Worm (Caenorhabditis elegans) whole organism, L1 larva: ENCODE results near the gene K10D2.5.

Experiments used
- C04F5.9 ChIP-seq: sonication (generic microtip); optimal IDR thresholded peaks from 2 replicates; lab custom pipeline; 2016; ENCODE audit warnings: missing genetic modification characterization, missing compliant biosample characterization
- C16A3.4 ChIP-seq: fragments of 150-350 bp; optimal IDR thresholded peaks from 2 replicates; lab custom pipeline; 2014; ENCODE audit warnings: missing biosample characterization, missing genetic modification characterization
- F16B12.6 ChIP-seq: fragments of 150-350 bp; optimal IDR thresholded peaks from 2 replicates; lab custom pipeline; 2014; ENCODE audit warnings: missing biosample characterization, missing genetic modification characterization
- alr-1 ChIP-seq: fragments of 200-800 bp; sonication (Bioruptor generic); optimal IDR thresholded peaks from 2 replicates; lab custom pipeline; 2018; ENCODE audit warnings: borderline replicate concordance, mild to moderate bottlenecking, missing genetic modification characterization, missing compliant biosample characterization
- blmp-1 ChIP-seq: fragments of 150-350 bp; optimal IDR thresholded peaks from 2 replicates; lab custom pipeline; 2014; ENCODE audit warnings: missing biosample characterization, missing genetic modification characterization
- ceh-63 ChIP-seq: fragments of 200-800 bp; sonication (Bioruptor generic); optimal IDR thresholded peaks from 2 replicates; lab custom pipeline; 2018; ENCODE audit warnings: mild to moderate bottlenecking, missing genetic modification characterization, missing compliant biosample characterization
- ceh-82 ChIP-seq, 3 experiments: fragments of 150-350 bp in 1 of 3; sonication (generic microtip) in 2 of 3; optimal IDR thresholded peaks; 2 replicates each; lab custom pipeline; 2014 to 2017; ENCODE audit warnings: missing biosample characterization in 3 of 3, missing genetic modification characterization in 3 of 3
- ceh-88 ChIP-seq: fragments of 200-800 bp; sonication (Bioruptor generic); IDR thresholded peaks from 2 replicates; pipeline ENCODE4 v1.3.6; 2022; ENCODE audit warnings: missing genetic modification characterization, missing compliant biosample characterization
- ceh-90 ChIP-seq: sonication (generic microtip); optimal IDR thresholded peaks from 2 replicates; lab custom pipeline; 2016; ENCODE audit warnings: missing genetic modification characterization, missing compliant biosample characterization
- ces-1 ChIP-seq: fragments of 150-350 bp; optimal IDR thresholded peaks from 2 replicates; lab custom pipeline; 2014; ENCODE audit warnings: missing biosample characterization, missing genetic modification reagents, missing genetic modification characterization
- dsc-1 ChIP-seq: sonication (generic microtip); optimal IDR thresholded peaks from 2 replicates; lab custom pipeline; 2016; ENCODE audit warnings: mild to moderate bottlenecking, missing genetic modification characterization, missing compliant biosample characterization
- efl-1 ChIP-seq, 4 experiments: fragments of 150-350 bp; optimal IDR thresholded peaks in 3 of 4; peaks in 1 of 4; 1 replicate in 1 of 4; 2 replicates in 3 of 4; lab custom pipeline; 2014; ENCODE audit warnings: missing biosample characterization in 2 of 4, missing genetic modification characterization in 2 of 4, missing genetic modification reagents in 2 of 4
- efl-3 ChIP-seq: fragments of 200-800 bp; sonication (Bioruptor generic); optimal IDR thresholded peaks from 2 replicates; lab custom pipeline; 2018; ENCODE audit warnings: mild to moderate bottlenecking, missing genetic modification characterization, missing compliant biosample characterization
- elt-2 ChIP-seq: sonication (generic microtip); optimal IDR thresholded peaks from 2 replicates; lab custom pipeline; 2016; ENCODE audit warnings: missing genetic modification characterization, mild to moderate bottlenecking, inconsistent platforms, missing compliant biosample characterization, missing genetic modification reagents
- fkh-10 ChIP-seq: sonication (generic microtip); optimal IDR thresholded peaks from 2 replicates; lab custom pipeline; 2017; ENCODE audit warnings: missing biosample characterization, missing genetic modification reagents, missing genetic modification characterization
- fkh-8 ChIP-seq: sonication (generic microtip); optimal IDR thresholded peaks from 2 replicates; lab custom pipeline; 2016; ENCODE audit warnings: mild to moderate bottlenecking, missing genetic modification characterization, missing compliant biosample characterization
- grh-1 ChIP-seq: fragments of 200-800 bp; sonication (Bioruptor generic); IDR thresholded peaks from 2 replicates; pipeline ENCODE4 v1.3.6; 2022; ENCODE audit warnings: missing genetic modification reagents, missing genetic modification characterization, missing compliant biosample characterization
- hlh-4 ChIP-seq: sonication (generic microtip); optimal IDR thresholded peaks from 2 replicates; lab custom pipeline; 2016; ENCODE audit warnings: mild to moderate bottlenecking, missing genetic modification characterization, missing compliant biosample characterization
- isw-1 ChIP-seq: fragments of 200-800 bp; sonication (Bioruptor generic); IDR thresholded peaks from 2 replicates; pipeline ENCODE4 v1.3.6; 2022; ENCODE audit warnings: missing genetic modification characterization, missing compliant biosample characterization
- lin-13 ChIP-seq: fragments of 150-350 bp; optimal IDR thresholded peaks from 2 replicates; lab custom pipeline; 2014; ENCODE audit warnings: missing biosample characterization, missing genetic modification reagents, missing genetic modification characterization
- lin-14 ChIP-seq: fragments of 200-800 bp; sonication (Bioruptor generic); optimal IDR thresholded peaks from 2 replicates; lab custom pipeline; 2018; ENCODE audit warnings: mild to moderate bottlenecking, missing genetic modification characterization, moderate library complexity, missing compliant biosample characterization
- lin-35 ChIP-seq, 2 experiments: fragments of 150-350 bp; optimal IDR thresholded peaks; 2 replicates each; lab custom pipeline; 2014; ENCODE audit warnings: missing biosample characterization in 2 of 2, missing genetic modification characterization in 2 of 2, missing genetic modification reagents in 2 of 2
- lir-3 ChIP-seq: sonication (generic microtip); optimal IDR thresholded peaks from 2 replicates; lab custom pipeline; 2016; ENCODE audit warnings: mild to moderate bottlenecking, missing genetic modification characterization, moderate library complexity, missing compliant biosample characterization; ENCODE audit not compliant: poor library complexity
- mab-9 ChIP-seq: fragments of 200-800 bp; sonication (Bioruptor generic); IDR thresholded peaks from 2 replicates; pipeline ENCODE4 v1.3.6; 2022; ENCODE audit warnings: missing genetic modification reagents, missing genetic modification characterization, missing compliant biosample characterization
- mdl-1 ChIP-seq, 2 experiments: fragments of 150-350 bp; optimal IDR thresholded peaks; 2 replicates each; lab custom pipeline; 2014 to 2017; ENCODE audit warnings: missing biosample characterization in 2 of 2, missing genetic modification characterization in 2 of 2, inconsistent platforms in 1 of 2
- mep-1 ChIP-seq: fragments of 150-350 bp; optimal IDR thresholded peaks from 2 replicates; lab custom pipeline; 2014; ENCODE audit warnings: missing biosample characterization, missing genetic modification characterization
- nhr-11 ChIP-seq: fragments of 150-350 bp; optimal IDR thresholded peaks from 2 replicates; lab custom pipeline; 2014; ENCODE audit warnings: missing biosample characterization, missing genetic modification characterization
- nhr-12 ChIP-seq: sonication (generic microtip); optimal IDR thresholded peaks from 2 replicates; lab custom pipeline; 2017; ENCODE audit warnings: missing biosample characterization, missing genetic modification characterization
- nhr-19 ChIP-seq: fragments of 200-800 bp; sonication (Bioruptor generic); conservative IDR thresholded peaks from 2 replicates; pipeline ENCODE4 v1.3.6; 2022; ENCODE audit warnings: missing genetic modification characterization, missing compliant biosample characterization
- nhr-20 ChIP-seq: sonication (generic microtip); optimal IDR thresholded peaks from 2 replicates; lab custom pipeline; 2016; ENCODE audit warnings: mild to moderate bottlenecking, missing genetic modification characterization, missing compliant biosample characterization
- nhr-237 ChIP-seq: fragments of 150-350 bp; optimal IDR thresholded peaks from 2 replicates; lab custom pipeline; 2014; ENCODE audit warnings: missing biosample characterization, missing genetic modification characterization
- nhr-47 ChIP-seq: sonication (generic microtip); optimal IDR thresholded peaks from 2 replicates; lab custom pipeline; 2016; ENCODE audit warnings: mild to moderate bottlenecking, missing genetic modification characterization, moderate library complexity, missing compliant biosample characterization
- nhr-76 ChIP-seq: sonication (generic microtip); optimal IDR thresholded peaks from 2 replicates; lab custom pipeline; 2017; ENCODE audit warnings: missing biosample characterization, missing genetic modification characterization
- nhr-90 ChIP-seq: sonication (generic microtip); optimal IDR thresholded peaks from 2 replicates; lab custom pipeline; 2016; ENCODE audit warnings: mild to moderate bottlenecking, missing genetic modification characterization, missing compliant biosample characterization; ENCODE audit not compliant: poor library complexity
- pag-3 ChIP-seq: sonication (generic microtip); optimal IDR thresholded peaks from 2 replicates; lab custom pipeline; 2017; ENCODE audit warnings: missing genetic modification characterization, mild to moderate bottlenecking, missing compliant biosample characterization, antibody characterized with exemption, borderline replicate concordance; ENCODE audit not compliant: insufficient read depth
- pax-3 ChIP-seq: fragments of 200-800 bp; sonication (Bioruptor generic); optimal IDR thresholded peaks from 2 replicates; lab custom pipeline; 2018; ENCODE audit warnings: mild to moderate bottlenecking, missing genetic modification characterization, moderate library complexity, missing compliant biosample characterization
- pqm-1 ChIP-seq: sonication (generic microtip); optimal IDR thresholded peaks from 3 replicates; lab custom pipeline; 2017; ENCODE audit warnings: missing biosample characterization, missing genetic modification characterization
- skn-1 ChIP-seq: fragments of 150-350 bp; optimal IDR thresholded peaks from 2 replicates; lab custom pipeline; 2014; ENCODE audit warnings: missing biosample characterization, missing genetic modification characterization
- sptf-1 ChIP-seq: fragments of 150-350 bp; optimal IDR thresholded peaks from 2 replicates; lab custom pipeline; 2014; ENCODE audit warnings: missing biosample characterization, missing genetic modification characterization
- unc-130 ChIP-seq: fragments of 150-350 bp; optimal IDR thresholded peaks from 2 replicates; lab custom pipeline; 2017; ENCODE audit warnings: missing biosample characterization, missing genetic modification characterization, inconsistent platforms
- vab-15 ChIP-seq: sonication (generic microtip); optimal IDR thresholded peaks from 2 replicates; lab custom pipeline; 2017; ENCODE audit warnings: missing genotype, mild to moderate bottlenecking, missing genetic modification characterization, missing compliant biosample characterization
- xbp-1 ChIP-seq: sonication (generic microtip); optimal IDR thresholded peaks from 2 replicates; lab custom pipeline; 2016; ENCODE audit warnings: missing genetic modification characterization, missing compliant biosample characterization
- zag-1 ChIP-seq: fragments of 150-350 bp; optimal IDR thresholded peaks from 2 replicates; lab custom pipeline; 2014; ENCODE audit warnings: missing biosample characterization, missing genetic modification characterization
- ztf-11 ChIP-seq, 2 experiments: sonication (generic microtip); optimal IDR thresholded peaks; 2 replicates each; lab custom pipeline; 2016 to 2017; ENCODE audit warnings: missing genetic modification characterization in 2 of 2, missing biosample characterization in 1 of 2, missing compliant biosample characterization in 1 of 2
- ztf-4 ChIP-seq: fragments of 150-350 bp; optimal IDR thresholded peaks from 2 replicates; lab custom pipeline; 2014; ENCODE audit warnings: missing biosample characterization, missing genetic modification characterization

The K10D2.5 gene

DNA sequence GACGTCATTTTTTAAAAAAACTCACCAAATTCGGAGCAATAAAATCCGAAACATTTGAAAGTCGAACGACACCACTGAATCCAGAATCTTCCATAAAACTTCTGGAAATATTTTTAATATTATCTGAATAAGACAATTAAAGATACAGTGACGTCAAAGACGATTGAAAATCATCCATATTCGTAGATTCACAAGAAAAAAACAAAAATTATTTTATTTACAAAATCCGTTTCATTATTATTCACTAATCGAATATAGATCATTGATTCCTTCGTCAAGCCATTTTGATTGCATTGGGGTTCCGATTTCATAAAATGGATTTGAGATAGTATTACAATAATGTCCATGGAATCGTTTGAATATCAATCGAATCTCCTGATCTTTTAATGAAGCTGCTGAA is 13.8 kb upstream of the K10D2.5 start, which contains the start of gene oxy-4:
TSS of gene oxy-4 (minus strand) at position 101 of the 400 bp plus-strand sequence.
- TF ChIP-seq ceh-82 (tag; optimal IDR thresholded peaks at IDR 0.05; lab: Kevin White, UChicago), result no peak
- TF ChIP-seq pax-3 (tag; lab: Kevin White, UChicago), result no peak
- TF ChIP-seq dsc-1 (tag; lab: Kevin White, UChicago), result no peak
- no peak for TF ChIP-seq lin-35 (GFP tag; optimal IDR thresholded peaks at IDR 0.05; lab: Kevin White, UChicago)
- no peak for TF ChIP-seq nhr-76 (tag; lab: Kevin White, UChicago)
- TF ChIP-seq C04F5.9 (tag; lab: Kevin White, UChicago), result no peak
- TF ChIP-seq elt-2, result no peak
- no peak for TF ChIP-seq ceh-90
- no peak for TF ChIP-seq efl-3 (GFP tag; lab: Kevin White, UChicago)
- TF ChIP-seq ztf-4 (tag; lab: Kevin White, UChicago), result no peak
- no peak for TF ChIP-seq hlh-4 (tag; lab: Kevin White, UChicago)
- no peak for TF ChIP-seq xbp-1 (tag; lab: Kevin White, UChicago)
- TF ChIP-seq nhr-20 (tag; lab: Kevin White, UChicago), result no peak
- no peak for TF ChIP-seq lir-3 (tag; lab: Kevin White, UChicago)
- no peak for TF ChIP-seq pqm-1 (tag; lab: Kevin White, UChicago)
- TF ChIP-seq lin-14, result no peak
- no peak for TF ChIP-seq nhr-237
- TF ChIP-seq, all 84 proteins: peak for 0

DNA sequence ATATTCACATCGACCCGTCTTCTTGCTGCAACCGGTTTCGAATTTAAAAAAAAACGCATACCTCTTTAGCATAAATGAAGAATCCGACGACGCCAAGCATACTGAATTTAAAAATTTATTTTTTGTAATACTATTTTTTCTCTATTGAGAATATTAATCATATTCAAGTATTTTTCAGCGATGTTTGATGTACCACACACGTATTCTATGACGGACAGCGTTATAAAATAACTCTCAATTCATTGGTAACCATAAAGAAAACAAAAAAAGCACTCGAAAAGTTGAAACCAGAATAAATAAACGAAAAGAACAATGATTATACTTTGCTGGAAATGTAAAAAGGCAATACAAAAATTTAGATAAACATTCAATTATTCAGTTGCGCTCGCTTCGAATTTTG is 13.0 kb upstream of the K10D2.5 start, which contains the start of gene T10F2.5:
TSS of gene T10F2.5 (minus strand) at position 101 of the 400 bp plus-strand sequence.
- no peak for TF ChIP-seq nhr-12 (tag; lab: Kevin White, UChicago)
- TF ChIP-seq grh-1 (GFP tag; lab: Robert Waterston, UW), result no peak

DNA sequence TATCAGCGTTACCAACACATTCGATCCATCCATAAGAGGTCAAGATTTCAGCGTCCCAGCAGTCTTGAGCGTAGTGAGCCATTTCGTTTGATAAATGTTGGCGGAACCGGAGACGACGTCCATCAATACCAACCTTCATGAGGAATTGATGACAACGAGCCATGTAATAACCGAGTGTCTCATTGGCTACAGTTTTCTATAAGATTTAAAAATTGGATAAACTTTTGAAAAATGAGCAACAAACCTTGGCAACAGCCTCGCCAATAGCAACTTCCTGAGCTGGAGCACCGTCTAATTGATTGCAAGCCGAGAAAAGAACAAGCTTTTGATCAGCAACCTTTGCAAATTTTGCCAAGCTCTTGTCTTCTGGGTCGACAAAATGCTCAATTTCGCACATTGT is 11.7 kb upstream of the K10D2.5 start:
- TF ChIP-seq efl-1 (optimal IDR thresholded peaks at IDR 0.05; lab: Kevin White, UChicago) (no peak), efl-1 (GFP tag; optimal IDR thresholded peaks at IDR 0.05 in 1 of 2; lab: Kevin White, UChicago) (no peak), unc-130 (tag; lab: Kevin White, UChicago) (no peak), ces-1 (GFP tag; lab: Kevin White, UChicago) (no peak), fkh-10 (no peak), nhr-76 (tag; lab: Kevin White, UChicago) (no peak), fkh-8 (tag; lab: Kevin White, UChicago) (no peak), hlh-4 (tag; lab: Kevin White, UChicago) (no peak), nhr-19 (GFP tag; lab: Robert Waterston, UW) (no peak), ztf-11 (tag; optimal IDR thresholded peaks at IDR 0.05; lab: Kevin White, UChicago) (no peak), vab-15 (tag; lab: Kevin White, UChicago) (no peak), lin-13 (no peak), nhr-47 (tag; lab: Kevin White, UChicago) (no peak), ceh-63 (GFP tag; lab: Kevin White, UChicago) (no peak)

DNA sequence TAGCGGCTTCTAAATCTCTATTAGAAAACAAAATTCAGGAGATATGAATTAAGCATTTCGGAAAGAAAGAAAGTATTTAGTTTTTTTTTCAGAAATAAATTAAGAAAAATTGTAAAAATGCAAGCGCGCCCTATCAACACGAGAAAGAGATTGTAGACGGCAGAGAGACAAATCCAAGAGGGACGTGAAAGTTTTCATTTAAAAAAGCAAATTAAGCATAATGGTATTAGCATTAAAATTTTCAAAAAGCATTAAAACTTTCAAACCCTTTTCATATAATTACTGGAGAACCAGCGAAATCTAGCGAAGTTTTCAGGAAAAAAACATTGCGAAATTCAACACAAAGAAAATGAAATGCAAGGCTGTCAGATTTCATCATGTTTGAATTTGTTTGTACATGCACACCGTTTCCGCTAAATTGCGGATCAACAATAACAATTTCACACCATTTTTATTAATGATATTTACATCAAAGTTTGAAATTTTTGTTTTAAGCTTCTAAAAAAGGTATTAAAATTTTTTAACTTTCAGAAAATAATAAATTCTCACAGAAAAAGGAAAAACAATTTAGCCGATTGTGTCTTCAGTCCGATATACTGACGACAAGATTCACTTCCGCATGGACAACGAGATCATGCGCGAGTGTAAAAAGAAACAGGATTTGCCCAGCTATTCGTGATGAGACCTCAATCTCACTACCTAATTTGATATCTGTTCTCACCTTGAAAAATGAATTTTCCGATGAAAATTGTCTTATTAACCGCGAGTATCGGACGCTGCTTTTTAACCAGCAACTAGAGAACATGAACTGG is 9.5 kb upstream of the K10D2.5 start, which contains the start of gene gars-1:
TSS of gene gars-1 (minus strand) at position 808 of the 812 bp plus-strand sequence.
- TF ChIP-seq alr-1 (no peak), F16B12.6 (tag; lab: Kevin White, UChicago) (no peak), C16A3.4 (tag; lab: Kevin White, UChicago) (peak; percentile 25), pag-3 (tag; lab: Kevin White, UChicago) (no peak), lin-13 (peak; percentile 19), nhr-90 (tag; lab: Kevin White, UChicago) (no peak), zag-1 (tag; lab: Kevin White, UChicago) (no peak), sptf-1 (no peak), C04F5.9 (tag; lab: Kevin White, UChicago) (no peak), mep-1 (tag; lab: Kevin White, UChicago) (peak; percentile 7), ceh-63 (GFP tag; lab: Kevin White, UChicago) (no peak), mab-9 (no peak), nhr-11 (no peak), ceh-88 (GFP tag; lab: Robert Waterston, UW) (no peak), skn-1 (tag; lab: Kevin White, UChicago) (peak; percentile 66), lin-14 (no peak), blmp-1 (tag; lab: Kevin White, UChicago) (peak; percentile 70), grh-1 (GFP tag; lab: Robert Waterston, UW) (no peak), nhr-20 (tag; lab: Kevin White, UChicago) (peak; percentile 4), isw-1 (GFP tag; lab: Robert Waterston, UW) (no peak), mdl-1 (tag; optimal IDR thresholded peaks at IDR 0.05; lab: Kevin White, UChicago) (no peak)
